Fruit fly (Drosophila melanogaster): Measurements from ENCODE around the gene CG9806.
A peak's percentile ranks its signal among the peaks of the same experiment; 100 is the strongest.

CG9806 gene

DNA sequence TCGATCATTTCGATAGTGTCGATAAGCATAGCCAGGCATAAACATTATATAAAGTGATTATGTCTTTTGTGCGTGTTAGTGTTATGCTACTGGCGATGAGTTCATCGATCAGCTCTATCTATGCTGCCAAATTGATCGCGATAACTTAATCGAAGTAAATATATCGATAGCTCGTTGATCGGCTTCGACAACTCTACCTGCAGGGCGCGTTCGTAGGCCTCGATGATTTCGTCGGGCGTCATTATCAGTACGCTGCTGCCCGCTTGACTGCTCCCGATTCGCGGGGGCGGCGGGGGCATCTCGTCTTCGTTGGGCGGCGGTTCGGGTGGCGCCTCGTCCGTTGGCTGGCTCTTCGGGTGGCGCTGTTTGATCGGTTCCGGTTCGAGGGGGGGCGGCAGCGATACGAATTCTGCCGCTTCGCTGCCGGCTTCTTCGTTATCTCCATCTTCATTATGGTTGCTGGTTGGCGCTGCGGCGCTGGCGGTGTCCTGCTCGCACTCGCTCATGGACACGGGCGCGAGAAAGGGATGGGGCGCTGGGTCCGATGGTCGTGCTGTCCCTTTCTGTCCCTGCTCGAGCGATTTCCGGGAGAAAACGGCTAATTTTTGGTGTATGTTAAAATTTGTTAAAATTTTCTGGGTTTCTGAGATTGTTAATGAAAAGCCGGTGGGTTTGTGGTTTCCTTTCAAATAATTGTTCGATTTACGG, 24.7 kb downstream of the CG9806 start, which contains the start of gene CG1628:
CG1628 (minus strand) TSS at position 658 of the 708 bp plus-strand sequence.
- TF ChIP-seq nom (GFP tag; optimal IDR thresholded peaks at IDR 0.05) (no peak), HHEX (GFP tag; optimal IDR thresholded peaks at IDR 0.05) (peak; percentile 39), chn (GFP tag; optimal IDR thresholded peaks at IDR 0.05) (peak; percentile 12), cg (GFP tag; optimal IDR thresholded peaks at IDR 0.05) (no peak), NC2β (GFP tag; optimal IDR thresholded peaks at IDR 0.05) (no peak), repo (GFP tag; optimal IDR thresholded peaks at IDR 0.05) (no peak), CG2199 (GFP tag; IDR thresholded peaks at IDR 0.05) (0 out of 3 replicates have a peak, but pooled peaks have one; percentile 66), CG9609 (GFP tag; optimal IDR thresholded peaks at IDR 0.05) (no peak), CG10543 (GFP tag; optimal IDR thresholded peaks at IDR 0.05) (peak; percentile 77), HLH4C (GFP tag; IDR thresholded peaks at IDR 0.05; ENCODE audit: partially characterized antibody) (peak; percentile 66), sob (GFP tag; IDR thresholded peaks at IDR 0.05) (peak; percentile 57; the same call in 1 of the 2 replicates), stwl (tag; optimal IDR thresholded peaks at IDR 0.05) (peak; percentile 10), Nf-YA (GFP tag; IDR thresholded peaks at IDR 0.05) (peak; percentile 39; the same call in 1 of the 2 replicates), CG32767 (GFP tag; IDR thresholded peaks at IDR 0.05) (0 out of 2 replicates have a peak, but pooled peaks have one; percentile 17), Adf1 (GFP tag; IDR thresholded peaks at IDR 0.05) (peak; percentile 99), CG13287 (GFP tag; IDR thresholded peaks at IDR 0.05; ENCODE audit: partially characterized antibody) (peak; percentile 61), dpn (GFP tag; optimal IDR thresholded peaks at IDR 0.05) (peak in 1 of 2 experiments; percentile 27), Optix (GFP tag; IDR thresholded peaks at IDR 0.05) (0 out of 3 replicates have a peak, but pooled peaks have one; percentile 26), CG17359 (tag; optimal IDR thresholded peaks at IDR 0.05) (peak; percentile 0), CG11093 (GFP tag; IDR thresholded peaks at IDR 0.05) (no peak), bigmax (GFP tag; optimal IDR thresholded peaks at IDR 0.05) (peak; percentile 33), CG17612 (GFP tag; IDR thresholded peaks at IDR 0.05) (no peak), HLH54F (GFP tag; optimal IDR thresholded peaks at IDR 0.05) (no peak), dati (GFP tag; IDR thresholded peaks at IDR 0.05) (no peak), her (GFP tag; optimal IDR thresholded peaks at IDR 0.05) (peak; percentile 35), al (GFP tag; IDR thresholded peaks at IDR 0.05) (0 out of 2 replicates have a peak, but pooled peaks have one; percentile 8), Deaf1 (tag; optimal IDR thresholded peaks at IDR 0.05) (peak; percentile 99), gem (tag; optimal IDR thresholded peaks at IDR 0.05) (no peak), CG33557 (GFP tag; optimal IDR thresholded peaks at IDR 0.05) (peak; percentile 8), grau (tag; optimal IDR thresholded peaks at IDR 0.05) (peak; percentile 11), CG9437 (GFP tag; optimal IDR thresholded peaks at IDR 0.05) (no peak), Jarid2 (GFP tag; optimal IDR thresholded peaks at IDR 0.05) (peak; percentile 48), h (optimal IDR thresholded peaks at IDR 0.05) (no peak), NC2α (GFP tag; optimal IDR thresholded peaks at IDR 0.05) (peak; percentile 14), CG10209 (GFP tag; optimal IDR thresholded peaks at IDR 0.05) (no peak), Bgb (GFP tag; IDR thresholded peaks at IDR 0.05; ENCODE audit: partially characterized antibody) (peak; percentile 53; the same call in 1 of the 2 replicates), scrt (GFP tag; optimal IDR thresholded peaks at IDR 0.05) (peak; percentile 7), wek (GFP tag; optimal IDR thresholded peaks at IDR 0.05) (no peak), Fer1 (GFP tag; optimal IDR thresholded peaks at IDR 0.05) (peak; percentile 54), tna (GFP tag; IDR thresholded peaks at IDR 0.05; ENCODE audit: partially characterized antibody) (peak; percentile 46; the same call in 1 of the 2 replicates), Blimp-1 (GFP tag; optimal IDR thresholded peaks at IDR 0.05) (no peak), CG1647 (GFP tag; optimal IDR thresholded peaks at IDR 0.05) (no peak), vvl (GFP tag; IDR thresholded peaks at IDR 0.05) (peak; percentile 69), ato (GFP tag; IDR thresholded peaks at IDR 0.05; ENCODE audit: partially characterized antibody) (peak; percentile 35; the same call in 1 of the 2 replicates), Meics (GFP tag; optimal IDR thresholded peaks at IDR 0.05) (peak; percentile 41), Nf-YC (tag; optimal IDR thresholded peaks at IDR 0.05) (peak; percentile 79), dmrt99B (tag; optimal IDR thresholded peaks at IDR 0.05) (peak; percentile 12), kay (GFP tag; optimal IDR thresholded peaks at IDR 0.05) (no peak)
